Fruit fly (Drosophila melanogaster): Measurements from ENCODE around the gene Herp.

dm6 chr2L:7838024-7838423 is 38.2 kb upstream of the Herp start:
- no peak for TF ChIP-seq CG17806 (tag; optimal IDR thresholded peaks at IDR 0.05)
- no peak for TF ChIP-seq fd96Ca (GFP tag; IDR thresholded peaks at IDR 0.05)
- TF ChIP-seq CG4496 (GFP tag; IDR thresholded peaks at IDR 0.05) = no peak
- TF ChIP-seq CG9948 (tag; optimal IDR thresholded peaks at IDR 0.05) = no peak
- no peak for TF ChIP-seq CG15710 (tag; optimal IDR thresholded peaks at IDR 0.05)
- no peak for TF ChIP-seq CG8159 (tag; optimal IDR thresholded peaks at IDR 0.05)
- TF ChIP-seq Pif1B (GFP tag; optimal IDR thresholded peaks at IDR 0.05) = no peak
- no peak for TF ChIP-seq D1 (tag; optimal IDR thresholded peaks at IDR 0.05)
- TF ChIP-seq Pif1A (GFP tag; optimal IDR thresholded peaks at IDR 0.05) = no peak
- no peak for TF ChIP-seq CG14655 (GFP tag; optimal IDR thresholded peaks at IDR 0.05)
- TF ChIP-seq CG32121 (GFP tag; IDR thresholded peaks at IDR 0.05) = no peak
- TF ChIP-seq CG34367 (tag; optimal IDR thresholded peaks at IDR 0.05) = no peak
